Fruit fly (Drosophila melanogaster): ENCODE measurements around the gene KdelR.

- TF ChIP-seq CTCF (optimal IDR thresholded peaks at IDR 0.05) (peak in 1 of 2 experiments; percentile 51), CG8478 (optimal IDR thresholded peaks at IDR 0.05) (no peak)
These were observed 38.6 kb upstream of the KdelR start, which contains the start of gene da for dm6 chr2L:10387869-10388726.
